Worm (Caenorhabditis elegans): ENCODE results near the gene aagr-1.

DNA sequence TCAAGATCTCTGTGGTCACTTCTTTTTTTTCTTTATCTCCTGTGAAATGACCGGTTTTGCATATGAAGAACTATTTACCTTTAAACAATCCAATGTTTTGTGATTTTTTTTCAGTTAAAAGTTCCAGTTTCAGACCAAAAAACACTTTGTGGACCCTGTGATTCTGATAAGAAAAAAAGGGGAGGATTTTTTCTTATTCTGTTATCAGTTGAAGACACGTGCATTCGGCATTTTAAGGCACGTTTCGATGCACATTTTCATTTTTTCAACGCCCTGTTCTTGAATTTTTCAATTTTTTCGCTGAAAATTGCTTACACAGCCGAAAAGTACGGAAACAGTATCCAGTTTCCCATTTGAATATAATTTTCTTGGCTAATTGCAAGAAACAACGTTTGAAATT, at the start of gene aagr-1:
- no peak for TF ChIP-seq him-1 (tag; optimal IDR thresholded peaks at IDR 0.05)
- no peak for TF ChIP-seq dao-5 (tag; optimal IDR thresholded peaks at IDR 0.05)
- no peak for TF ChIP-seq W03F9.2 (tag; optimal IDR thresholded peaks at IDR 0.05)
